Fruit fly (Drosophila melanogaster) whole organism, prepupa: ENCODE results near the gene Ubi-p5E.
A peak's percentile ranks its signal among the peaks of the same experiment; 100 is the strongest.

Source experiments
- CG10631 ChIP-seq: fragments of 200-800 bp; sonication (Bioruptor generic); optimal IDR thresholded peaks from 2 replicates; lab custom pipeline; 2016; ENCODE audit warnings: missing biosample characterization, missing genetic modification characterization
- CG11294 ChIP-seq: fragments of 200-800 bp; sonication (Bioruptor generic); IDR thresholded peaks from 2 replicates; pipeline ENCODE4 v1.3.6; 2022; ENCODE audit warnings: missing biosample characterization, missing genetic modification characterization
- CG11762 ChIP-seq: fragments of 200-800 bp; sonication (Bioruptor generic); optimal IDR thresholded peaks from 3 replicates; lab custom pipeline; 2016; ENCODE audit warnings: missing biosample characterization, missing genetic modification characterization; ENCODE audit not compliant: insufficient read depth
- CG11902 ChIP-seq: fragments of 200-800 bp; sonication (Bioruptor generic); optimal IDR thresholded peaks from 3 replicates; lab custom pipeline; 2016; ENCODE audit warnings: missing biosample characterization, missing genetic modification characterization
- CG15336 ChIP-seq: fragments of 200-800 bp; sonication (Bioruptor generic); IDR thresholded peaks from 2 replicates; pipeline ENCODE4 v1.3.6; 2022; ENCODE audit warnings: missing biosample characterization, missing genetic modification characterization
- CG16779 ChIP-seq: fragments of 200-800 bp; sonication (Bioruptor generic); optimal IDR thresholded peaks from 3 replicates; lab custom pipeline; 2017; ENCODE audit warnings: missing biosample characterization, mild to moderate bottlenecking, missing genetic modification characterization
- CG3032 ChIP-seq: fragments of 200-800 bp; optimal IDR thresholded peaks from 2 replicates; lab custom pipeline; 2019; ENCODE audit warnings: missing biosample characterization, mild to moderate bottlenecking, missing genetic modification characterization, moderate library complexity
- CG31627 ChIP-seq: fragments of 200-800 bp; sonication (Bioruptor generic); optimal IDR thresholded peaks from 3 replicates; lab custom pipeline; 2016; ENCODE audit warnings: missing biosample characterization, missing genetic modification characterization
- CG32006 ChIP-seq: fragments of 200-800 bp; sonication (Bioruptor generic); optimal IDR thresholded peaks from 3 replicates; lab custom pipeline; 2017; ENCODE audit warnings: missing biosample characterization, mild to moderate bottlenecking, missing genetic modification characterization
- CG34406 ChIP-seq: fragments of 200-800 bp; sonication (Bioruptor generic); optimal IDR thresholded peaks from 3 replicates; lab custom pipeline; 2016; ENCODE audit warnings: missing biosample characterization, missing genetic modification characterization
- CG3919 ChIP-seq: fragments of 200-800 bp; sonication (Bioruptor generic); optimal IDR thresholded peaks from 3 replicates; lab custom pipeline; 2016; ENCODE audit warnings: missing biosample characterization, missing genetic modification characterization
- CG4318 ChIP-seq: fragments of 200-800 bp; sonication (Bioruptor generic); optimal IDR thresholded peaks from 3 replicates; lab custom pipeline; 2017; ENCODE audit warnings: missing biosample characterization, mild to moderate bottlenecking, missing genetic modification characterization
- CG6276 ChIP-seq: fragments of 200-800 bp; sonication (Bioruptor generic); optimal IDR thresholded peaks from 2 replicates; lab custom pipeline; 2017; ENCODE audit warnings: missing biosample characterization, mild to moderate bottlenecking, missing genetic modification characterization
- CG6792 ChIP-seq: fragments of 200-800 bp; sonication (Bioruptor generic); optimal IDR thresholded peaks from 3 replicates; lab custom pipeline; 2016; ENCODE audit warnings: missing biosample characterization, missing genetic modification characterization
- CG6808 ChIP-seq: fragments of 200-800 bp; sonication (Bioruptor generic); optimal IDR thresholded peaks from 3 replicates; lab custom pipeline; 2017; ENCODE audit warnings: missing biosample characterization, missing genetic modification characterization, mild to moderate bottlenecking, moderate library complexity, missing genetic modification reagents
- CG7368 ChIP-seq: fragments of 200-800 bp; sonication (Bioruptor generic); optimal IDR thresholded peaks from 3 replicates; lab custom pipeline; 2016; ENCODE audit warnings: missing biosample characterization, missing genetic modification characterization
- CG8119 ChIP-seq: fragments of 200-800 bp; sonication (Bioruptor generic); IDR thresholded peaks from 3 replicates; pipeline ENCODE4 v1.3.6; 2022; ENCODE audit warnings: missing biosample characterization, missing genetic modification characterization
- CG8319 ChIP-seq: fragments of 200-800 bp; sonication (Bioruptor generic); optimal IDR thresholded peaks from 3 replicates; lab custom pipeline; 2016; ENCODE audit warnings: missing biosample characterization, missing genetic modification characterization
- CG8632 ChIP-seq: fragments of 200-800 bp; sonication (Bioruptor generic); optimal IDR thresholded peaks from 3 replicates; lab custom pipeline; 2016; ENCODE audit warnings: missing biosample characterization, missing genetic modification characterization
- CG9139 ChIP-seq: fragments of 200-800 bp; sonication (Bioruptor generic); optimal IDR thresholded peaks from 3 replicates; lab custom pipeline; 2017; ENCODE audit warnings: missing biosample characterization, mild to moderate bottlenecking, missing genetic modification characterization
- Eip75B ChIP-seq: fragments of 200-800 bp; sonication (Bioruptor generic); optimal IDR thresholded peaks from 3 replicates; lab custom pipeline; 2016; ENCODE audit warnings: missing biosample characterization, missing genetic modification characterization
- Eip78C ChIP-seq: fragments of 200-800 bp; sonication (Bioruptor generic); peaks from one replicate; lab custom pipeline; 2016; ENCODE audit warnings: missing biosample characterization, missing genetic modification characterization
- Ets21C ChIP-seq: fragments of 200-800 bp; sonication (Bioruptor generic); optimal IDR thresholded peaks from 3 replicates; lab custom pipeline; 2016; ENCODE audit warnings: missing biosample characterization, missing genetic modification characterization
- Gug ChIP-seq: fragments of 200-800 bp; sonication (Bioruptor generic); IDR thresholded peaks from 2 replicates; pipeline ENCODE4 v1.3.6; 2022; ENCODE audit warnings: missing biosample characterization, missing genetic modification characterization
- Hr38 ChIP-seq: sonication (Bioruptor generic); optimal IDR thresholded peaks from 2 replicates; lab custom pipeline; 2016; ENCODE audit warnings: missing biosample characterization, missing genetic modification characterization
- Hr39 ChIP-seq: fragments of 200-800 bp; sonication (Bioruptor generic); optimal IDR thresholded peaks from 2 replicates; lab custom pipeline; 2016; ENCODE audit warnings: missing biosample characterization, missing genetic modification characterization
- Hr4 ChIP-seq: fragments of 200-800 bp; sonication (Bioruptor generic); optimal IDR thresholded peaks from 3 replicates; lab custom pipeline; 2016; ENCODE audit warnings: missing biosample characterization, missing genetic modification characterization
- Lpt ChIP-seq: fragments of 200-800 bp; sonication (Bioruptor generic); optimal IDR thresholded peaks from 3 replicates; lab custom pipeline; 2016; ENCODE audit warnings: missing biosample characterization, missing genetic modification characterization
- Met ChIP-seq: fragments of 200-800 bp; sonication (Bioruptor generic); optimal IDR thresholded peaks from 3 replicates; lab custom pipeline; 2016; ENCODE audit warnings: missing biosample characterization, missing genetic modification characterization
- OdsH ChIP-seq: fragments of 200-800 bp; sonication (Bioruptor generic); optimal IDR thresholded peaks from 3 replicates; lab custom pipeline; 2016; ENCODE audit warnings: missing biosample characterization, missing genetic modification characterization
- Sox102F ChIP-seq: fragments of 200-800 bp; sonication (Bioruptor generic); optimal IDR thresholded peaks from 2 replicates; lab custom pipeline; 2016; ENCODE audit warnings: missing biosample characterization, mild to moderate bottlenecking, missing genetic modification characterization
- Sox14 ChIP-seq: fragments of 200-800 bp; sonication (Bioruptor generic); optimal IDR thresholded peaks from 3 replicates; lab custom pipeline; 2016; ENCODE audit warnings: missing biosample characterization, missing genetic modification characterization
- Sox15 ChIP-seq: fragments of 200-800 bp; sonication (Bioruptor generic); optimal IDR thresholded peaks from 3 replicates; lab custom pipeline; 2016; ENCODE audit warnings: missing biosample characterization, missing genetic modification characterization
- acj6 ChIP-seq: fragments of 200-800 bp; sonication (Bioruptor generic); optimal IDR thresholded peaks from 3 replicates; lab custom pipeline; 2016; ENCODE audit warnings: missing biosample characterization, missing genetic modification characterization
- cyc ChIP-seq: fragments of 200-800 bp; sonication (Bioruptor generic); optimal IDR thresholded peaks from 3 replicates; lab custom pipeline; 2016; ENCODE audit warnings: missing biosample characterization, missing genetic modification characterization
- dac ChIP-seq: fragments of 200-800 bp; sonication (Bioruptor generic); optimal IDR thresholded peaks from 2 replicates; lab custom pipeline; 2017; ENCODE audit warnings: missing biosample characterization, mild to moderate bottlenecking, missing genetic modification characterization
- dsx ChIP-seq: fragments of 200-800 bp; optimal IDR thresholded peaks from 3 replicates; lab custom pipeline; 2019; ENCODE audit warnings: missing biosample characterization, mild to moderate bottlenecking, missing genetic modification characterization, moderate library complexity; ENCODE audit not compliant: poor library complexity, severe bottlenecking
- eg ChIP-seq: fragments of 200-800 bp; sonication (Bioruptor generic); IDR thresholded peaks from 3 replicates; pipeline ENCODE4 v1.3.6; 2022; ENCODE audit warnings: missing biosample characterization, missing genetic modification characterization
- esn ChIP-seq: fragments of 200-800 bp; sonication (Bioruptor generic); optimal IDR thresholded peaks from 2 replicates; lab custom pipeline; 2016; ENCODE audit warnings: missing biosample characterization, mild to moderate bottlenecking, missing genetic modification characterization, moderate library complexity
- fkh ChIP-seq: fragments of 200-800 bp; sonication (Bioruptor generic); optimal IDR thresholded peaks from 3 replicates; lab custom pipeline; 2017; ENCODE audit warnings: missing biosample characterization, mild to moderate bottlenecking, missing genetic modification characterization, moderate library complexity
- pdm3 ChIP-seq: fragments of 200-800 bp; sonication (Bioruptor generic); optimal IDR thresholded peaks from 3 replicates; lab custom pipeline; 2016; ENCODE audit warnings: missing biosample characterization, missing genetic modification characterization
- salr ChIP-seq, 2 experiments: fragments of 200-800 bp; sonication (Bioruptor generic); optimal IDR thresholded peaks; 3 replicates each; lab custom pipeline; 2016 to 2018; ENCODE audit warnings: missing biosample characterization in 2 of 2, missing genetic modification characterization in 2 of 2, mild to moderate bottlenecking in 1 of 2
- svp ChIP-seq: fragments of 200-800 bp; sonication (Bioruptor generic); peaks from one replicate; lab custom pipeline; 2016; ENCODE audit warnings: missing biosample characterization, missing genetic modification characterization
- topi ChIP-seq: fragments of 200-800 bp; sonication (Bioruptor generic); optimal IDR thresholded peaks from 3 replicates; lab custom pipeline; 2016; ENCODE audit warnings: missing biosample characterization, missing genetic modification characterization
- vri ChIP-seq: fragments of 200-800 bp; sonication (Bioruptor generic); optimal IDR thresholded peaks from 3 replicates; lab custom pipeline; 2016; ENCODE audit warnings: missing biosample characterization, mild to moderate bottlenecking, missing genetic modification characterization

Ubi-p5E gene

DNA sequence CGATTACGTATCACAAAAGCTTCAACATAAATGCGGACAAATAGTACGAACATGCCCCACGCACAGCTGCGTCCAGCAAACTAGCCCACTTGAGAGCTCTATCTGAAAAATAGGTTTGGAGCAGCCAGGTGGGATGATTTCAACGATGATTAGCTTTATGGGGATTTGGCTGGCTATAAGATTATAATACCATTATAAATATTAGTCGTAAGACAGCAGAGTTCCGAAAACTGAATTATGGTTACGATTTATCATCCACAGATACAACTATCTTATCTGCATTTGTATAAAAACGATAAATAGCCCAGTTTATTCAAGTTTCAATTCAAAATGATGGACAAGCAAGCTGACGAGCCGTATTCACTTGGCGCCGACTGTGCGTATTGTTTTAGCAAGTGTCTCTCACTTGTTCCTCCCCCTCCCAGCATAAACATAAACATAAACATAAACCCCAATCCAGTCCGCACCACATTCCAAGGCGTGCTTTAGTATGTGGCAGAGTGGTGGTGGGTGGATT lies 15.8 kb downstream of the Ubi-p5E start (continued):
- no peak for TF ChIP-seq CG10631 (GFP tag; lab: Kevin White, UChicago)
- TF ChIP-seq pdm3 (GFP tag; lab: Kevin White, UChicago), result peak; percentile 52
- peak; percentile 79 for TF ChIP-seq CG6276 (GFP tag; lab: Kevin White, UChicago)
- no peak for TF ChIP-seq Hr39 (GFP tag; lab: Kevin White, UChicago)
- TF ChIP-seq dsx (GFP tag; lab: Kevin White, UChicago), result peak; percentile 1
- peak in 1 of 2 experiments; percentile 25 for TF ChIP-seq salr (GFP tag; optimal IDR thresholded peaks at IDR 0.05; lab: Kevin White, UChicago)
- TF ChIP-seq cyc (GFP tag; lab: Kevin White, UChicago), result no peak
- peak; percentile 64; the same call in 2 of the 3 replicates for TF ChIP-seq CG8119
- peak; percentile 22 for TF ChIP-seq OdsH (GFP tag; lab: Kevin White, UChicago)
- TF ChIP-seq svp (GFP tag; lab: Kevin White, UChicago), result peak; percentile 68
- TF ChIP-seq fkh, result peak; percentile 68
- peak; percentile 8 for TF ChIP-seq CG6792
- TF ChIP-seq Ets21C (GFP tag; lab: Kevin White, UChicago), result no peak
- TF ChIP-seq CG11762 (GFP tag; lab: Kevin White, UChicago), result peak; percentile 15
- TF ChIP-seq CG8632, result no peak
- no peak for TF ChIP-seq Sox102F (GFP tag; lab: Kevin White, UChicago)
- peak; percentile 38 for TF ChIP-seq topi (GFP tag; lab: Kevin White, UChicago)
- peak; percentile 16 for TF ChIP-seq Eip75B
- peak; percentile 77 for TF ChIP-seq CG15336 (GFP tag; lab: Robert Waterston, UW)
- peak; percentile 5 for TF ChIP-seq CG3032 (tag; lab: Kevin White, UChicago)
- TF ChIP-seq CG4318, result peak; percentile 11
- no peak for TF ChIP-seq CG16779 (tag; lab: Kevin White, UChicago)
- TF ChIP-seq CG11902 (GFP tag; lab: Kevin White, UChicago), result no peak

dm6 chrX:6260900-6261299 lies 18.5 kb downstream of the Ubi-p5E start, which contains the start of gene Josd:
Gene Josd, plus strand, starts transcription at chrX:6261169.
- peak; percentile 47 for TF ChIP-seq Eip78C (GFP tag; lab: Kevin White, UChicago)
- TF ChIP-seq CG6808 (GFP tag; lab: Kevin White, UChicago), result no peak
- TF ChIP-seq svp (GFP tag; lab: Kevin White, UChicago), result no peak
- TF ChIP-seq CG11294 (GFP tag; lab: Robert Waterston, UW), result no peak
- peak; percentile 37 for TF ChIP-seq fkh
- no peak for TF ChIP-seq CG34406 (GFP tag; lab: Kevin White, UChicago)
- no peak for TF ChIP-seq CG32006 (GFP tag; lab: Kevin White, UChicago)
- TF ChIP-seq Hr38 (GFP tag; lab: Kevin White, UChicago), result no peak
- no peak for TF ChIP-seq Gug
- TF ChIP-seq esn (GFP tag; lab: Kevin White, UChicago), result peak; percentile 30
- TF ChIP-seq eg (GFP tag; lab: Robert Waterston, UW), result 0 out of 3 replicates have a peak, but pooled peaks have one; percentile 18
- peak; percentile 17 for TF ChIP-seq topi (GFP tag; lab: Kevin White, UChicago)

dm6 chrX:6259696-6260095 lies 19.8 kb downstream of the Ubi-p5E start:
- TF ChIP-seq CG3919 (GFP tag; lab: Kevin White, UChicago) (no peak), topi (GFP tag; lab: Kevin White, UChicago) (no peak), dsx (GFP tag; lab: Kevin White, UChicago) (no peak), CG9139 (GFP tag; lab: Kevin White, UChicago) (no peak)

dm6 chrX:6255414-6255915 lies 24.0 kb downstream of the Ubi-p5E start, which contains the start of the genes Rbcn-3A and Spx:
Gene Rbcn-3A, minus strand, starts transcription at chrX:6255487.
Gene Spx, plus strand, starts transcription at chrX:6255822.
- TF ChIP-seq Sox15 (GFP tag; lab: Kevin White, UChicago) (no peak), CG3032 (tag; lab: Kevin White, UChicago) (peak; percentile 41), CG31627 (GFP tag; lab: Kevin White, UChicago) (peak; percentile 3), salr (GFP tag; optimal IDR thresholded peaks at IDR 0.05; lab: Kevin White, UChicago) (no peak), pdm3 (GFP tag; lab: Kevin White, UChicago) (no peak), CG8119 (no peak), OdsH (GFP tag; lab: Kevin White, UChicago) (no peak), CG10631 (GFP tag; lab: Kevin White, UChicago) (no peak), Sox14 (GFP tag; lab: Kevin White, UChicago) (no peak), Met (GFP tag; lab: Kevin White, UChicago) (no peak), Hr4 (GFP tag; lab: Kevin White, UChicago) (no peak), CG7368 (GFP tag; lab: Kevin White, UChicago) (no peak), CG8319 (GFP tag; lab: Kevin White, UChicago) (no peak), acj6 (GFP tag; lab: Kevin White, UChicago) (peak; percentile 35), dac (GFP tag; lab: Kevin White, UChicago) (no peak), CG6792 (no peak), vri (peak; percentile 39), CG32006 (GFP tag; lab: Kevin White, UChicago) (no peak), CG16779 (tag; lab: Kevin White, UChicago) (no peak), Lpt (GFP tag; lab: Kevin White, UChicago) (no peak), dsx (GFP tag; lab: Kevin White, UChicago) (peak; percentile 45)
